Worm (Caenorhabditis elegans) whole organism, late embryonic: Measurements from ENCODE around the gene F46B6.12.

Experiments used
- Y22D7AL.16 ChIP-seq: sonication (generic microtip); optimal IDR thresholded peaks from 2 replicates; lab custom pipeline; 2016; ENCODE audit warnings: missing genetic modification characterization, missing compliant biosample characterization
- ama-1 ChIP-seq: fragments of 150-350 bp; optimal IDR thresholded peaks from 2 replicates; lab custom pipeline; 2014
- pha-4 ChIP-seq: fragments of 150-350 bp; optimal IDR thresholded peaks from 2 replicates; lab custom pipeline; 2018; ENCODE audit warnings: missing biosample characterization, missing genetic modification reagents, missing genetic modification characterization
- tbx-2 ChIP-seq: sonication (generic microtip); optimal IDR thresholded peaks from 2 replicates; lab custom pipeline; 2016; ENCODE audit warnings: missing genetic modification characterization, missing compliant biosample characterization

- TF ChIP-seq tbx-2 (tag; lab: Kevin White, UChicago) (no peak), ama-1 (lab: Kevin White, UChicago) (no peak), Y22D7AL.16 (no peak), pha-4 (no peak)
These were observed 3.8 kb upstream of the F46B6.12 start, which contains the start of gene F46B6.4 for ce11 chrV:9779418-9779817.
